Worm (Caenorhabditis elegans) whole organism, L3 larva: Measurements from ENCODE around the gene col-145.

Experiments
- R02D3.7 ChIP-seq: fragments of 150-350 bp; optimal IDR thresholded peaks from 2 replicates; lab custom pipeline; 2014; ENCODE audit warnings: missing biosample characterization, missing genetic modification characterization
- ceh-16 ChIP-seq: sonication (generic microtip); optimal IDR thresholded peaks from 2 replicates; lab custom pipeline; 2017; ENCODE audit warnings: missing biosample characterization, missing genetic modification characterization
- ceh-28 ChIP-seq: fragments of 150-350 bp; optimal IDR thresholded peaks from 2 replicates; lab custom pipeline; 2014; ENCODE audit warnings: missing biosample characterization, missing genetic modification reagents, missing genetic modification characterization
- ceh-82 ChIP-seq: fragments of 150-350 bp; optimal IDR thresholded peaks from 2 replicates; lab custom pipeline; 2014; ENCODE audit warnings: missing biosample characterization, missing genetic modification characterization
- daf-12 ChIP-seq: fragments of 150-350 bp; optimal IDR thresholded peaks from 2 replicates; lab custom pipeline; 2014; ENCODE audit warnings: missing biosample characterization, missing genetic modification reagents, missing genetic modification characterization
- egl-27 ChIP-seq: sonication (generic microtip); optimal IDR thresholded peaks from 4 replicates; lab custom pipeline; 2017; ENCODE audit warnings: missing biosample characterization, missing genetic modification reagents, missing genetic modification characterization
- egl-5 ChIP-seq: fragments of 150-350 bp; optimal IDR thresholded peaks from 2 replicates; lab custom pipeline; 2017; ENCODE audit warnings: missing biosample characterization, missing genetic modification reagents, missing genetic modification characterization, inconsistent platforms
- elt-2 ChIP-seq: sonication (generic microtip); optimal IDR thresholded peaks from 2 replicates; lab custom pipeline; 2016; ENCODE audit warnings: missing genetic modification reagents, mild to moderate bottlenecking, missing genetic modification characterization, missing compliant biosample characterization
- elt-3 ChIP-seq, 3 experiments: fragments of 150-350 bp in 1 of 3; sonication (generic microtip) in 2 of 3; optimal IDR thresholded peaks; 2 replicates in 2 of 3; 4 replicates in 1 of 3; lab custom pipeline; 2014 to 2017; ENCODE audit warnings: missing biosample characterization in 3 of 3, missing genetic modification characterization in 3 of 3
- eor-1 ChIP-seq, 2 experiments: fragments of 150-350 bp; optimal IDR thresholded peaks; 2 replicates each; lab custom pipeline; 2014 to 2018; ENCODE audit warnings: missing biosample characterization in 2 of 2, missing genetic modification characterization in 2 of 2
- fkh-10 ChIP-seq: sonication (generic microtip); optimal IDR thresholded peaks from 2 replicates; lab custom pipeline; 2017; ENCODE audit warnings: missing biosample characterization, missing genetic modification reagents, missing genetic modification characterization
- fkh-2 ChIP-seq: fragments of 150-350 bp; optimal IDR thresholded peaks from 2 replicates; lab custom pipeline; 2014; ENCODE audit warnings: missing biosample characterization, missing genetic modification reagents, missing genetic modification characterization
- lin-15B ChIP-seq: fragments of 150-350 bp; optimal IDR thresholded peaks from 2 replicates; lab custom pipeline; 2014; ENCODE audit warnings: missing biosample characterization, missing genetic modification characterization
- lin-39 ChIP-seq: fragments of 150-350 bp; optimal IDR thresholded peaks from 2 replicates; lab custom pipeline; 2018; ENCODE audit warnings: missing biosample characterization, missing genetic modification reagents, missing genetic modification characterization
- lsy-12 ChIP-seq: sonication (generic microtip); optimal IDR thresholded peaks from 2 replicates; lab custom pipeline; 2016; ENCODE audit warnings: mild to moderate bottlenecking, missing genetic modification characterization, missing compliant biosample characterization
- mdl-1 ChIP-seq: fragments of 150-350 bp; optimal IDR thresholded peaks from 2 replicates; lab custom pipeline; 2014; ENCODE audit warnings: missing biosample characterization, missing genetic modification characterization
- mml-1 ChIP-seq: fragments of 150-350 bp; sonication (generic microtip); optimal IDR thresholded peaks from 3 replicates; lab custom pipeline; 2014; ENCODE audit warnings: missing biosample characterization, missing genetic modification characterization
- nfya-1 ChIP-seq: sonication (generic microtip); optimal IDR thresholded peaks from 2 replicates; lab custom pipeline; 2017; ENCODE audit warnings: missing genetic modification characterization, mild to moderate bottlenecking, missing compliant biosample characterization, antibody characterized with exemption, moderate library complexity; ENCODE audit not compliant: insufficient read depth
- nhr-11 ChIP-seq: fragments of 150-350 bp; optimal IDR thresholded peaks from 2 replicates; lab custom pipeline; 2014; ENCODE audit warnings: missing biosample characterization, missing genetic modification characterization
- nhr-23 ChIP-seq: fragments of 150-350 bp; optimal IDR thresholded peaks from 2 replicates; lab custom pipeline; 2014; ENCODE audit warnings: missing biosample characterization, missing genetic modification reagents, missing genetic modification characterization
- nhr-237 ChIP-seq: fragments of 150-350 bp; optimal IDR thresholded peaks from 2 replicates; lab custom pipeline; 2014; ENCODE audit warnings: missing biosample characterization, missing genetic modification characterization
- nhr-25 ChIP-seq: sonication (generic microtip); optimal IDR thresholded peaks from 2 replicates; lab custom pipeline; 2017; ENCODE audit warnings: missing biosample characterization, missing genetic modification characterization
- nhr-43 ChIP-seq: sonication (generic microtip); optimal IDR thresholded peaks from 2 replicates; lab custom pipeline; 2016; ENCODE audit warnings: mild to moderate bottlenecking, missing genetic modification characterization, missing compliant biosample characterization; ENCODE audit not compliant: poor library complexity, severe bottlenecking
- nhr-67 ChIP-seq: fragments of 150-350 bp; optimal IDR thresholded peaks from 2 replicates; lab custom pipeline; 2014; ENCODE audit warnings: missing biosample characterization, missing genetic modification characterization
- nhr-76 ChIP-seq: fragments of 150-350 bp; sonication (generic microtip); optimal IDR thresholded peaks from 5 replicates; lab custom pipeline; 2014; ENCODE audit warnings: missing biosample characterization, missing genetic modification characterization
- pha-4 ChIP-seq: fragments of 150-350 bp; optimal IDR thresholded peaks from 2 replicates; lab custom pipeline; 2014; ENCODE audit warnings: missing biosample characterization, missing genetic modification reagents, missing genetic modification characterization
- pqm-1 ChIP-seq: fragments of 150-350 bp; optimal IDR thresholded peaks from 2 replicates; lab custom pipeline; 2017; ENCODE audit warnings: missing biosample characterization, missing genetic modification characterization, inconsistent platforms
- sea-2 ChIP-seq: fragments of 150-350 bp; sonication (generic microtip); optimal IDR thresholded peaks from 4 replicates; lab custom pipeline; 2014; ENCODE audit warnings: missing biosample characterization, missing genetic modification reagents, missing genetic modification characterization
- skn-1 ChIP-seq: fragments of 150-350 bp; optimal IDR thresholded peaks from 2 replicates; lab custom pipeline; 2014; ENCODE audit warnings: missing biosample characterization, missing genetic modification characterization
- snpc-4 ChIP-seq: fragments of 150-350 bp; optimal IDR thresholded peaks from 2 replicates; lab custom pipeline; 2014; ENCODE audit warnings: missing biosample characterization, missing genetic modification characterization
- tbx-2 ChIP-seq: sonication (generic microtip); optimal IDR thresholded peaks from 2 replicates; lab custom pipeline; 2016; ENCODE audit warnings: mild to moderate bottlenecking, missing genetic modification characterization, missing compliant biosample characterization
- unc-39 ChIP-seq: sonication (generic microtip); optimal IDR thresholded peaks from 4 replicates; lab custom pipeline; 2017; ENCODE audit warnings: missing biosample characterization, missing genetic modification characterization
- unc-62 ChIP-seq: fragments of 150-350 bp; sonication (generic microtip); optimal IDR thresholded peaks from 4 replicates; lab custom pipeline; 2014; ENCODE audit warnings: missing biosample characterization, missing genetic modification reagents, missing genetic modification characterization
- zag-1 ChIP-seq: fragments of 150-350 bp; optimal IDR thresholded peaks from 2 replicates; lab custom pipeline; 2014; ENCODE audit warnings: missing biosample characterization, missing genetic modification characterization

The col-145 gene

DNA sequence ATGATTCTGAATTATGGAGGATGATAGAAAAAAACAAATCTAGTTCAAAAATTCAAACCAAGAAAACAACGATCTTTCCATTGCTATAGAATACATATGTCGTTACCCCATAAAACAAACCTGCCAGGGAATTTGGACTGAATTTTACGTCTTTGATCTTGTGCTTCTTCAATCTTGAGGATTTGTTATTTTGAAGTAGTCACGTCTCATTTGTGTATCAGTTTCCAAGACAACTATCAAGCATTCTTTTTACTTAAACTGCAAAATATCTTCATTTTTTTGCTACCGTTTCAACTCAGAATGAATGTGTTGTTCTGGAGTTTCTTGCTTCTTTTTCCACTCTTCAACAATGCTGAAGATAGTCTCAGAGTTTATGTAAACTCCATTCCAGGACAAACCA, 32.0 kb downstream of the col-145 start, which contains the start of gene F21C10.19:
Gene F21C10.19 (plus strand): TSS at position 301 of the 400 bp plus-strand sequence.
- TF ChIP-seq pha-4 (tag; lab: Kevin White, UChicago) (no peak), lsy-12 (tag; lab: Kevin White, UChicago) (no peak), ceh-82 (tag; lab: Kevin White, UChicago) (no peak), fkh-10 (GFP tag; lab: Kevin White, UChicago) (no peak), nfya-1 (no peak), nhr-25 (tag; lab: Kevin White, UChicago) (no peak)
- TF ChIP-seq, all 47 proteins: peak for 0

DNA sequence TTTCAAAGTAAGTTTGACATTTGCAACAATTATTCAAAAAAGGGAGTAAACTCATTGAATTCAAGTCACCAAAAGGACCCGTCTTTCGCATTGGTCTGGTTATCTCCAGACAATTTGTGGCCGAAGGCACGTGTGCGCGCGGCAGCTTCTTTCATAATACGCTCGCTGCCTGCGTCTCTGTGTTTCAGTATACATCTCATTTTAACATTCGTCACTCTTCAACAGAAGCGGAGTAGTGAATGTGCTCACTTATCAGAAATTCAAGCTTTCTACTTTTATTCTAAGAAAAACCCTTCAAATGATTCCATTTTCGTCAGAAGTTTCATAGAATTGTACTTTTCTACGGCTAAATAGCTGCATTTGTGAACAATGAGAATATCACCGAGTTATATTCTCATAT, 34.2 kb downstream of the col-145 start:
- TF ChIP-seq mml-1 (tag; lab: Kevin White, UChicago) (no peak), eor-1 (tag; optimal IDR thresholded peaks at IDR 0.05; lab: Kevin White, UChicago) (no peak), sea-2 (GFP tag; lab: Kevin White, UChicago) (no peak), nhr-25 (tag; lab: Kevin White, UChicago) (no peak), nhr-67 (tag; lab: Kevin White, UChicago) (no peak), nhr-43 (no peak), ceh-28 (tag; lab: Kevin White, UChicago) (no peak), pha-4 (tag; lab: Kevin White, UChicago) (no peak), lin-15B (peak; percentile 16), daf-12 (tag; lab: Kevin White, UChicago) (no peak), nfya-1 (peak; percentile 73), nhr-11 (peak; percentile 82), egl-27 (no peak), elt-2 (tag; lab: Kevin White, UChicago) (peak; percentile 2), nhr-76 (tag; lab: Kevin White, UChicago) (no peak), snpc-4 (tag; lab: Kevin White, UChicago) (peak; percentile 41), mdl-1 (tag; lab: Kevin White, UChicago) (peak; percentile 81), ceh-16 (tag; lab: Kevin White, UChicago) (no peak), egl-5 (tag; lab: Kevin White, UChicago) (no peak), fkh-2 (tag; lab: Kevin White, UChicago) (no peak), fkh-10 (GFP tag; lab: Kevin White, UChicago) (peak; percentile 69), lin-39 (tag; lab: Kevin White, UChicago) (peak; percentile 36), unc-39 (tag; lab: Kevin White, UChicago) (no peak), ceh-82 (tag; lab: Kevin White, UChicago) (no peak), pqm-1 (tag; lab: Kevin White, UChicago) (no peak)

DNA sequence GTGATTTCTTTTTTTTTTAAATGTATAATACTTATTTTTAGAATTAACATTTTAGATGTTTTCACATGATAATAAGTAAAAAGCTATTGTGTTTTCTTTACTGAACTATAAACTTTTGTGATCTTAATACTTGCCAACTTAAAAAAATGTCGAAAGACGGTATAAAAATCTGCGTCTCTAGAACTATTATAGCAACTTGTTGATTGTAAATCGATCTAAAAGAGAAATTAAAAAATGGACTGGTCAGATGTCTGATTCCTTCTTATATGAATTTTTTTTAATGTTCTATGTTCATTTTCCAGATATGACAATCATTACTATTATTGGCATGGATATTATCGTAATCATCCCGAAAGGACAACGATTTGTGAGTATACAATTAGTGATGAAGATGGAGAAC, 35.0 kb downstream of the col-145 start, which contains the start of gene F21C10.3:
Gene F21C10.3 (plus strand): TSS at position 301 of the 400 bp plus-strand sequence.
- no peak for TF ChIP-seq nhr-237 (tag; lab: Kevin White, UChicago)
- TF ChIP-seq nhr-67 (tag; lab: Kevin White, UChicago) = no peak
- TF ChIP-seq ceh-16 (tag; lab: Kevin White, UChicago) = no peak
- TF ChIP-seq lin-39 (tag; lab: Kevin White, UChicago) = no peak
- TF ChIP-seq tbx-2 (tag; lab: Kevin White, UChicago) = no peak
- no peak for TF ChIP-seq egl-5 (tag; lab: Kevin White, UChicago)
- TF ChIP-seq nhr-11 = no peak
- TF ChIP-seq ceh-28 (tag; lab: Kevin White, UChicago) = no peak
- TF ChIP-seq mdl-1 (tag; lab: Kevin White, UChicago) = no peak

DNA sequence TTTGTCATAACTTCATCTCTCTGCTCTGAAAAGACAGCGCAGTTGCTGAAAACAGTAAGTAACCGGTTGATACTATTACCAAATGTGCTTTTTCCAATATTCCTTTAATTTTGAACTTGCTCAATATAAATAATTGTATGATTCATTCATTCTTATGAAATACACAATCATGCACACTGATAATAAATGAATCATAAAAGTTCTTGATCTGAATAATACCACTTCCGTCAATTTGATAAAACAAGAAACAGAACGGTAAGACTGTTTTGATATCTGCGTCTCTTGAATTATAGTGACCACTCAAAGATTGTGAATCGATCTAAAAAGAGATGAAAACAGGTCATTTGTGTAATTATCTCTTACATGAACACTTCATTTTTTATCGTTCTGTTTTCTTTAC, 36.5 kb downstream of the col-145 start, which contains the start of gene F21C10.4:
Gene F21C10.4 (plus strand): TSS at position 301 of the 400 bp plus-strand sequence.
- TF ChIP-seq zag-1 (tag; lab: Kevin White, UChicago) (no peak), ceh-82 (tag; lab: Kevin White, UChicago) (no peak), elt-3 (tag; optimal IDR thresholded peaks at IDR 0.05; lab: Kevin White, UChicago) (no peak), R02D3.7 (tag; lab: Kevin White, UChicago) (no peak), unc-62 (GFP tag; lab: Kevin White, UChicago) (no peak), eor-1 (tag; optimal IDR thresholded peaks at IDR 0.05; lab: Kevin White, UChicago) (no peak), tbx-2 (tag; lab: Kevin White, UChicago) (no peak), ceh-16 (tag; lab: Kevin White, UChicago) (no peak), skn-1 (tag; lab: Kevin White, UChicago) (no peak), ceh-28 (tag; lab: Kevin White, UChicago) (no peak), nhr-11 (no peak), nhr-23 (tag; lab: Kevin White, UChicago) (no peak), elt-2 (tag; lab: Kevin White, UChicago) (no peak), nhr-76 (tag; lab: Kevin White, UChicago) (no peak), fkh-2 (tag; lab: Kevin White, UChicago) (no peak), pqm-1 (tag; lab: Kevin White, UChicago) (no peak)
